Fruit fly (Drosophila melanogaster): ENCODE data around the gene csw.

DNA sequence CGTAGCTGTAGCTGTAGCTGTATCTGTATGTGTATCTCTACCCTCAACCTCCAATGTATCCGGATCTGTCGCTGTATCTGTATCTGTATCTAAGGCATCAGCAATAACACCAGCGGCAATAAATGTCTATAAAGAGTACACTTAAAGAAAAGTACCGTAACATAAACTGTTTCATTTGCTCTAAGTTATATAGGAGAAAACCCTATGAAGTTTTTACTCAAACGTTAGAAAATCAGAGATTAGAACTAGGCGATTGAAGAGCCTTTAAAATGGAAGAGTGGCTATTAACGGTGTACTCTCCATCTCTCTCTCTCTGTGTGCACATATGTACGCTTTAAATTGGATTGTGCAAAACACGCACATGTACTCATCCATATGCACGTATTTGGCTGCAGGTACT lies 4.2 kb downstream of the csw start:
- TF ChIP-seq h (optimal IDR thresholded peaks at IDR 0.05), result no peak
- TF ChIP-seq psq (optimal IDR thresholded peaks at IDR 0.05), result no peak
- no peak for TF ChIP-seq insv (optimal IDR thresholded peaks at IDR 0.05)

Data from Kc167 (cell line).